Fruit fly (Drosophila melanogaster): ENCODE data around the gene CG10154.
A peak's percentile ranks its signal among the peaks of the same experiment; 100 is the strongest.

Gene CG10154

dm6 chr3L:13442400-13442799, 5.5 kb upstream of the CG10154 start, which contains the start of gene cmb (continued):
- no peak for TF ChIP-seq CG30403 (GFP tag; optimal IDR thresholded peaks at IDR 0.05)
- peak; percentile 67 for TF ChIP-seq Ets65A (GFP tag)
- TF ChIP-seq NK7.1 (GFP tag; optimal IDR thresholded peaks at IDR 0.05) = no peak
- peak; percentile 38 for TF ChIP-seq CG17829 (tag; optimal IDR thresholded peaks at IDR 0.05)
- TF ChIP-seq tup (GFP tag; optimal IDR thresholded peaks at IDR 0.05) = no peak
- TF ChIP-seq rib (GFP tag; IDR thresholded peaks at IDR 0.05) = no peak
- peak; percentile 9 for TF ChIP-seq CG12391 (tag; optimal IDR thresholded peaks at IDR 0.05)
- no peak for TF ChIP-seq ab (GFP tag; optimal IDR thresholded peaks at IDR 0.05)
- TF ChIP-seq D (optimal IDR thresholded peaks at IDR 0.05) = no peak
- TF ChIP-seq D (GFP tag; optimal IDR thresholded peaks at IDR 0.05) = no peak
- TF ChIP-seq CG8924 (tag; optimal IDR thresholded peaks at IDR 0.05) = no peak
- TF ChIP-seq CG5245 (GFP tag; optimal IDR thresholded peaks at IDR 0.05) = no peak
- TF ChIP-seq CG18262 (tag; optimal IDR thresholded peaks at IDR 0.05) = no peak
- peak; percentile 18 for TF ChIP-seq CG2116 (GFP tag; optimal IDR thresholded peaks at IDR 0.05)
- TF ChIP-seq BEAF-32 (GFP tag; optimal IDR thresholded peaks at IDR 0.05) = peak; percentile 15
- no peak for TF ChIP-seq Rfx (GFP tag; IDR thresholded peaks at IDR 0.05)
- no peak for TF ChIP-seq CG14965 (GFP tag; optimal IDR thresholded peaks at IDR 0.05; ENCODE audit: borderline replicate concordance)
- no peak for TF ChIP-seq scrt (GFP tag; optimal IDR thresholded peaks at IDR 0.05)
- no peak for TF ChIP-seq ci (GFP tag; IDR thresholded peaks at IDR 0.05)
- TF ChIP-seq CG13775 (GFP tag; optimal IDR thresholded peaks at IDR 0.05) = no peak
- peak; percentile 18 for TF ChIP-seq CoRest (tag; optimal IDR thresholded peaks at IDR 0.05)
- TF ChIP-seq phol (tag; optimal IDR thresholded peaks at IDR 0.05) = peak; percentile 27
- peak; percentile 35 for TF ChIP-seq Myb (GFP tag; optimal IDR thresholded peaks at IDR 0.05)
- no peak for TF ChIP-seq CG8388 (GFP tag; optimal IDR thresholded peaks at IDR 0.05)
- TF ChIP-seq BtbVII (GFP tag; optimal IDR thresholded peaks at IDR 0.05) = no peak
- no peak for TF ChIP-seq CG12942 (GFP tag; optimal IDR thresholded peaks at IDR 0.05)
- no peak for TF ChIP-seq CG6854 (GFP tag; optimal IDR thresholded peaks at IDR 0.05)
- TF ChIP-seq inv (GFP tag; IDR thresholded peaks at IDR 0.05; ENCODE audit: partially characterized antibody) = no peak
- peak; percentile 40 for TF ChIP-seq trem (tag; optimal IDR thresholded peaks at IDR 0.05)
- no peak for TF ChIP-seq CG4282 (GFP tag; optimal IDR thresholded peaks at IDR 0.05)
- TF ChIP-seq Nf-YA (GFP tag; IDR thresholded peaks at IDR 0.05) = no peak
- TF ChIP-seq run (tag; optimal IDR thresholded peaks at IDR 0.05) = no peak
- no peak for TF ChIP-seq grn (GFP tag; optimal IDR thresholded peaks at IDR 0.05)
- no peak for TF ChIP-seq psq (GFP tag; optimal IDR thresholded peaks at IDR 0.05)
- TF ChIP-seq NfI (GFP tag; optimal IDR thresholded peaks at IDR 0.05) = no peak
- TF ChIP-seq Side (GFP tag; optimal IDR thresholded peaks at IDR 0.05) = no peak
- TF ChIP-seq Six4 (GFP tag; optimal IDR thresholded peaks at IDR 0.05) = no peak
- no peak for TF ChIP-seq grau (tag; optimal IDR thresholded peaks at IDR 0.05)
- no peak for TF ChIP-seq Abd-B (GFP tag; optimal IDR thresholded peaks at IDR 0.05)
- TF ChIP-seq HLH4C (GFP tag; IDR thresholded peaks at IDR 0.05; ENCODE audit: partially characterized antibody) = no peak
- no peak for TF ChIP-seq Atf-2 (GFP tag; optimal IDR thresholded peaks at IDR 0.05)
- TF ChIP-seq fd3F (GFP tag; optimal IDR thresholded peaks at IDR 0.05) = no peak
- TF ChIP-seq CG32767 (GFP tag; IDR thresholded peaks at IDR 0.05) = no peak
- no peak for TF ChIP-seq hb (GFP tag; IDR thresholded peaks at IDR 0.05; ENCODE audit: partially characterized antibody)
- TF ChIP-seq sens-2 (GFP tag; IDR thresholded peaks at IDR 0.05) = no peak
- no peak for TF ChIP-seq CG4820 (GFP tag; optimal IDR thresholded peaks at IDR 0.05)
- TF ChIP-seq Bteb2 (GFP tag; optimal IDR thresholded peaks at IDR 0.05) = no peak
- no peak for TF ChIP-seq ssp (GFP tag; IDR thresholded peaks at IDR 0.05)
- no peak for TF ChIP-seq CG34376 (GFP tag; optimal IDR thresholded peaks at IDR 0.05)
- TF ChIP-seq CG9797 (GFP tag; optimal IDR thresholded peaks at IDR 0.05) = peak; percentile 69
- peak; percentile 88 for TF ChIP-seq sqz (GFP tag; optimal IDR thresholded peaks at IDR 0.05)
- TF ChIP-seq dm (GFP tag; optimal IDR thresholded peaks at IDR 0.05) = no peak
